Worm (Caenorhabditis elegans): Measurements from ENCODE around the gene sri-10.
"Not testable (repeated sequence)": the region's sequence is repeated elsewhere in the genome, so short reads cannot be mapped to it uniquely, and the experiment has no call there.

sri-10 gene

DNA sequence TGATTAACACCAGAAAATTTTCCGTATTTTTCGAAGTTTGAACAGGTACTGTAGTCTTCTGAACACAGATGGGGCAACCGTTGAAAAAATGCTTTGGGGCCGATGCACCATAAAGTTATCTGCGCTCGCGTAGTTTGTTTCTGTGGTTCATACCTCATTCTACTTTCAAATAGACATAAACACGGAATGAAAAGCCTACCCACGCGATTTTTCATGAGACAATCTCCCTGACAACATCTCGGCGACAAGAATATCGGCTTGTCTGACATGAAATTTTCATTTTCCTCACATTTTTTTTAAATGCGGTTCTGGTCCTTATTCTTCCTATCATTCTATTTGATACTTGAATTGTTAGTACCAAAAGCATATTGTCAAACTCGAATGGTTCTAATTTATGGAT, 33.5 kb downstream of the sri-10 start, which contains the start of gene clec-257:
Gene clec-257 (plus strand): TSS at position 301 of the 400 bp plus-strand sequence.
- TF ChIP-seq hmbx-1 (tag; optimal IDR thresholded peaks at IDR 0.05) (no peak), hnd-1 (tag; optimal IDR thresholded peaks at IDR 0.05) (no peak), aly-1 (tag; optimal IDR thresholded peaks at IDR 0.05) (no peak)

DNA sequence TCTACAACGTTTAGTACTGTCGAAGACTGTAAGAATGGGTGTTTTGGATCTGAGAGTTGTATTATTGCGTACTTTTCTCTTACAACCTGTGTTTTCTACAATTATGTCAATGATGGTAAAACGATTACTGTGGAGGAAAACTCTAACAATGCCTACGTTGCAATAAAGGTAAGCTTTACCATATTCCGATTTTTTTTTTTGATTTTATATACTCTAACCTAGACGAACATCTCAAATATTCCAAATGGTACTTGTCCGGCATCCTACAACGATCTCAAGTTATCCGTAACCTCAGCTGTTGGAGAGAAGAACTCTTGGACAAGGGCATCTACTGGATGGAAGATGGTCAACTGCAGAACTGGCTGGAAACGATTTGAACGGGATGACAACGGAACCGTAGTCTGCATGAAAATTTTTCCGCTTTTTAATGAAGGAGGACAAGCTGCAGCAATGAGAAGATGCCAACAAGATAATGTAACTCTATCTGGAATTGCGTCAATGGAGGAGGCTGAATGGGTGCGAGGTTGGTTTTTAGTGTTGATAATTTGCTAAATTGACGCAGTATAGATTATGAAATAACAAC, 34.4 kb downstream of the sri-10 start:
- TF ChIP-seq ets-7 (tag; optimal IDR thresholded peaks at IDR 0.05) (no peak), ceh-36 (tag; optimal IDR thresholded peaks at IDR 0.05) (no peak), ceh-13 (GFP tag; optimal IDR thresholded peaks at IDR 0.05) (no peak), pes-1 (GFP tag; IDR thresholded peaks at IDR 0.05) (no peak), F13C5.2 (tag; optimal IDR thresholded peaks at IDR 0.05) (no peak), hmg-4 (GFP tag; optimal IDR thresholded peaks at IDR 0.05) (no peak), ama-1 (optimal IDR thresholded peaks at IDR 0.05) (no peak), tbx-37 (GFP tag; conservative IDR thresholded peaks at IDR 0.05) (no peak), tra-4 (tag; optimal IDR thresholded peaks at IDR 0.05) (no peak), flt-1 (GFP tag; IDR thresholded peaks at IDR 0.05) (no peak), B0310.2 (tag; optimal IDR thresholded peaks at IDR 0.05) (no peak), aly-1 (tag; optimal IDR thresholded peaks at IDR 0.05) (no peak)

DNA sequence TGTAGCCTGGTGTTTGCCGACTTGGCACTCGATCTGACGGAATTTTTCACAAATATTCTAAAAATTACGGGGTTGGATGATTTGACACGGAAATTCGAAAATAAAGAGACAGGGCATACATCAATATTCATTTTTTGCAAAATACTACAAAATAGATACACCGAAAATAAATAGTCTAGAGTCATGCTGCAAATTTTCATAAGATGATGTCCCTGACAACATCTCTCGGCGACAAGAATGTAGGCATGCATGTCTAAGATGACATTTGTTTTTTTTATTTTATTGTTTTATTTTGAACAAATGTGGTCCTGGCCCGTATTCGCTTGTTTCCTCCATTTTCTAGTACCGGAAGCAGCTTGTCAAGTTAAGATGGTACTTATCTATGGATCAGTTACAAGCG, 34.9 kb downstream of the sri-10 start, which contains the start of gene clec-256:
Gene clec-256 (plus strand): TSS at position 301 of the 400 bp plus-strand sequence.
- TF ChIP-seq tbx-37 (GFP tag; conservative IDR thresholded peaks at IDR 0.05): no peak
- no peak for TF ChIP-seq tra-4 (tag; optimal IDR thresholded peaks at IDR 0.05)
- TF ChIP-seq tbx-11 (GFP tag; IDR thresholded peaks at IDR 0.05): no peak
- no peak for TF ChIP-seq sea-1 (GFP tag; conservative IDR thresholded peaks at IDR 0.05)
- TF ChIP-seq B0310.2 (tag; optimal IDR thresholded peaks at IDR 0.05): no peak
- TF ChIP-seq hnd-1 (tag; optimal IDR thresholded peaks at IDR 0.05): no peak
- no peak for TF ChIP-seq F13C5.2 (tag; optimal IDR thresholded peaks at IDR 0.05)
- no peak for TF ChIP-seq flt-1 (GFP tag; IDR thresholded peaks at IDR 0.05)
- no peak for TF ChIP-seq hmbx-1 (tag; optimal IDR thresholded peaks at IDR 0.05)
- no peak for TF ChIP-seq hmg-4 (GFP tag; optimal IDR thresholded peaks at IDR 0.05)
- no peak for TF ChIP-seq ama-1 (optimal IDR thresholded peaks at IDR 0.05)

DNA sequence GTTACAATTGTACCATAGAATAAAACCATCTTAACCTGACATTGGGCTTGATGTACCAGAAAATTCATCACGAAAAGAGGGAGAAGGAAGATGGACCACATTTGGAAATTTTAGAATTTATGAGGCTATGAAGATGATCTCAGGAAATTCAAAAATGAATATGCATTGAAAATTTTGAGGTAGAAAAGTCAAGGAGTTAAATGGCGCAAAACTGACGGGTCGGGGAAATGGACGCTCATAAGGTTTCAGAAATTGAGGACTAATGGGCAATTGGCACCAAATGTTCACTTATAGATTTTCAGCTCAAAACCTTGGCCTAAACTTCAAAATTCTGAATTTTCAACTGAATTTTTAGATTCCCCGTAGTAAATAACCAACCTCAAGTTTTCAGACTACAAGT, 35.7 kb downstream of the sri-10 start, which contains the start of gene clec-255:
Gene clec-255 (minus strand): TSS at position 101 of the 400 bp plus-strand sequence.
- TF ChIP-seq hmg-4 (GFP tag; optimal IDR thresholded peaks at IDR 0.05): no peak
- no peak for TF ChIP-seq hmbx-1 (tag; optimal IDR thresholded peaks at IDR 0.05)
- TF ChIP-seq pes-1 (GFP tag; IDR thresholded peaks at IDR 0.05): no peak
- TF ChIP-seq tbx-37 (GFP tag; conservative IDR thresholded peaks at IDR 0.05): no peak
- TF ChIP-seq tra-4 (tag; optimal IDR thresholded peaks at IDR 0.05): no peak
- no peak for TF ChIP-seq aly-1 (tag; optimal IDR thresholded peaks at IDR 0.05)
- no peak for TF ChIP-seq ama-1 (optimal IDR thresholded peaks at IDR 0.05)
- no peak for TF ChIP-seq ets-7 (tag; optimal IDR thresholded peaks at IDR 0.05)
- no peak for TF ChIP-seq flt-1 (GFP tag; IDR thresholded peaks at IDR 0.05)
- no peak for TF ChIP-seq B0310.2 (tag; optimal IDR thresholded peaks at IDR 0.05)

DNA sequence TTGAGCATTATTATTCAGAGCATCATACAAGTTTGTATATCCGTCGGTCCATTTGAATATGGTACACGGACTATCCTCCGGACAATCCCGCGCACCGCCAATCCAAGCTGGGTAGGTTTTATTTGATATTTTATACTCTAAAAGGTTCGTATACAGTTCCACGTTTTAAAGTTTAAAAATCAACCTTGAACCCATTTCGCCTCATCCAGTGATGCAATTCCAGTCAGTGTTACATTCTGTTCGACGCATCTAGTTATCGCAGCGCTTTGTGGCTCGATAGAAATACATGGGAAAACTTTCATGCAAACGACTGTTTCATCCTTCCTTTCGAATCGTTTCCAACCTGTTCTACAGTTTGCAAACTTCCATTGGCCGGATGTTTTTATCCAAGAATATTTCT, 36.4 kb downstream of the sri-10 start:
- TF ChIP-seq aly-1 (tag; optimal IDR thresholded peaks at IDR 0.05) (no peak), hnd-1 (tag; optimal IDR thresholded peaks at IDR 0.05) (no peak), scrt-1 (GFP tag; IDR thresholded peaks at IDR 0.05) (no peak), ama-1 (optimal IDR thresholded peaks at IDR 0.05) (no peak), flt-1 (GFP tag; IDR thresholded peaks at IDR 0.05) (no peak), ets-7 (tag; optimal IDR thresholded peaks at IDR 0.05) (no peak), tra-4 (tag; optimal IDR thresholded peaks at IDR 0.05) (no peak), B0310.2 (tag; optimal IDR thresholded peaks at IDR 0.05) (no peak)

DNA sequence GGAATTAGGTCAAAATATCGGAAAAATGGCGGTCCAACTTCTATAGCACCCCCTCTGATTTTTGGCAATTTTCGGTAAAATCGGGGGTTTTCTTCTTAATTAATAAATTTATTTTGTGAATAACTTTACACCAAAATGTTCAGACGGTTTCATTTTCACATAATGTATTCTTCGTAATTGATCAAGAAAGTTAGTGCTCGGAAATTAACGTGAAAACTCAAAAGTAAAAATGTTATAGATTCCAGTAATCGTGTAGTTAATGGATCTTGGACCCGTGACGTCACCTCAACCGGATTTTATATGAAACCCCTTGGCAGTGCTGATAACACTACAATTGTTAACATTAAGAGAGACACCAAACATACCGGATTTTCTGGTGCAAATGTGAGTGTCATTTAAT, 44.3 kb downstream of the sri-10 start, which contains the start of gene F11D11.22:
Gene F11D11.22 (plus strand): TSS at position 301 of the 400 bp plus-strand sequence.
- not testable (repeated sequence) for TF ChIP-seq ceh-36 (tag; optimal IDR thresholded peaks at IDR 0.05); hmg-4 (GFP tag; optimal IDR thresholded peaks at IDR 0.05); aly-1 (tag; optimal IDR thresholded peaks at IDR 0.05)

- TF ChIP-seq ama-1 (optimal IDR thresholded peaks at IDR 0.05) (no peak), tbx-37 (GFP tag; conservative IDR thresholded peaks at IDR 0.05) (no peak), B0310.2 (tag; optimal IDR thresholded peaks at IDR 0.05) (no peak), tra-4 (tag; optimal IDR thresholded peaks at IDR 0.05) (no peak), hnd-1 (tag; optimal IDR thresholded peaks at IDR 0.05) (no peak), F13C5.2 (tag; optimal IDR thresholded peaks at IDR 0.05) (no peak), hmbx-1 (tag; optimal IDR thresholded peaks at IDR 0.05) (no peak), tbx-11 (GFP tag; IDR thresholded peaks at IDR 0.05) (no peak), ceh-13 (GFP tag; optimal IDR thresholded peaks at IDR 0.05) (no peak), sea-1 (GFP tag; conservative IDR thresholded peaks at IDR 0.05) (no peak), ets-7 (tag; optimal IDR thresholded peaks at IDR 0.05) (no peak), scrt-1 (GFP tag; IDR thresholded peaks at IDR 0.05) (no peak), aly-1 (tag; optimal IDR thresholded peaks at IDR 0.05) (no peak), hmg-4 (GFP tag; optimal IDR thresholded peaks at IDR 0.05) (no peak), ceh-36 (tag; optimal IDR thresholded peaks at IDR 0.05) (no peak), flt-1 (GFP tag; IDR thresholded peaks at IDR 0.05) (no peak), pes-1 (GFP tag; IDR thresholded peaks at IDR 0.05) (no peak)
These were observed 45.2 kb downstream of the sri-10 start, which contains the start of gene F11D11.4 for ce11 chrV:18761078-18761477. Gene F11D11.4 (plus strand): TSS chrV:18761378.

DNA sequence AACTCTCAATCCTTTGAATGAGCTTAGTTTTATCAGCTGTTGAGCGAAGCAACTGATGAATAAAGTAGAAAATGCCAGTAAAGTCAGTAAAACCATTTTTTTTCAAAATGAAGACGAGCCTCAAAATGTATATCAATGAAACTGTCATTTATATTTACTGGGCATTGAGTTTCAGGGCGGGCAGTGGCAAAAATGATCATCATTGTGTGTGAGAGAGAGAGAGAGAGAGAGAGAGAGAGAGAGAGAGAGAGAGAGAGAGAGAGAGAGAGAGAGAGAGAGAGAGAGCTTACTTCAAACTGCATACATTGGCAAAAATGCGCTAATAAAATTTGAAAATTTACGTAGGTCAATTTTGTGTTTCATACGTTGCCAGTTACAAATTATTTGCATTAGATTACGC, 46.1 kb downstream of the sri-10 start, which contains the start of gene F11D11.3:
Gene F11D11.3 (minus strand): TSS at position 101 of the 400 bp plus-strand sequence.
- TF ChIP-seq tbx-11 (GFP tag; IDR thresholded peaks at IDR 0.05): no peak
- no peak for TF ChIP-seq pes-1 (GFP tag; IDR thresholded peaks at IDR 0.05)
- no peak for TF ChIP-seq tra-4 (tag; optimal IDR thresholded peaks at IDR 0.05)
- TF ChIP-seq scrt-1 (GFP tag; IDR thresholded peaks at IDR 0.05): no peak
- TF ChIP-seq ets-7 (tag; optimal IDR thresholded peaks at IDR 0.05): no peak
- no peak for TF ChIP-seq F13C5.2 (tag; optimal IDR thresholded peaks at IDR 0.05)
- no peak for TF ChIP-seq hnd-1 (tag; optimal IDR thresholded peaks at IDR 0.05)
- no peak for TF ChIP-seq ceh-36 (tag; optimal IDR thresholded peaks at IDR 0.05)
- no peak for TF ChIP-seq aly-1 (tag; optimal IDR thresholded peaks at IDR 0.05)
- no peak for TF ChIP-seq ama-1 (optimal IDR thresholded peaks at IDR 0.05)
- no peak for TF ChIP-seq B0310.2 (tag; optimal IDR thresholded peaks at IDR 0.05)
- TF ChIP-seq flt-1 (GFP tag; IDR thresholded peaks at IDR 0.05): no peak
- no peak for TF ChIP-seq hmbx-1 (tag; optimal IDR thresholded peaks at IDR 0.05)

Measured in whole organism, early embryonic.